Fruit fly (Drosophila melanogaster) whole organism, embryonic: ENCODE results near the gene CG31178.
A peak's percentile ranks its signal among the peaks of the same experiment; 100 is the strongest.

Source experiments
- ATbp ChIP-seq: fragments of 200-800 bp; sonication (Bioruptor generic); optimal IDR thresholded peaks from 2 replicates; lab custom pipeline; 2017; ENCODE audit warnings: missing biosample characterization, mild to moderate bottlenecking, missing genetic modification characterization, missing genetic modification reagents
- Abd-B ChIP-seq: fragments of 200-800 bp; sonication (Bioruptor generic); optimal IDR thresholded peaks from 2 replicates; lab custom pipeline; 2018; ENCODE audit warnings: missing biosample characterization, mild to moderate bottlenecking, missing genetic modification characterization, moderate library complexity
- CG10267 ChIP-seq: fragments of 200-800 bp; sonication (Bioruptor generic); optimal IDR thresholded peaks from 2 replicates; lab custom pipeline; 2018; ENCODE audit warnings: missing biosample characterization, mild to moderate bottlenecking, missing genetic modification characterization, moderate library complexity
- CG10321 ChIP-seq: fragments of 200-800 bp; sonication (Bioruptor generic); IDR thresholded peaks from 2 replicates; pipeline ENCODE4 v1.3.6; 2022; ENCODE audit warnings: missing biosample characterization, missing genetic modification characterization
- CG10462 ChIP-seq: fragments of 200-800 bp; sonication (Bioruptor generic); optimal IDR thresholded peaks from 2 replicates; lab custom pipeline; 2016; ENCODE audit warnings: missing biosample characterization, missing genetic modification characterization
- CG10959 ChIP-seq: fragments of 200-800 bp; sonication (Bioruptor generic); IDR thresholded peaks from 2 replicates; pipeline ENCODE4 v1.3.6; 2022; ENCODE audit warnings: missing biosample characterization, missing genetic modification characterization
- CG10979 ChIP-seq: fragments of 200-800 bp; sonication (Bioruptor generic); optimal IDR thresholded peaks from 2 replicates; lab custom pipeline; 2018; ENCODE audit warnings: missing biosample characterization, mild to moderate bottlenecking, missing genetic modification characterization, moderate library complexity
- CG11456 ChIP-seq: fragments of 200-800 bp; sonication (Bioruptor generic); IDR thresholded peaks from 3 replicates; pipeline ENCODE4 v1.3.6; 2022; ENCODE audit warnings: missing biosample characterization, missing genetic modification characterization
- CG11504 ChIP-seq: fragments of 200-800 bp; sonication (Bioruptor generic); optimal IDR thresholded peaks from 3 replicates; lab custom pipeline; 2019; ENCODE audit warnings: missing biosample characterization, mild to moderate bottlenecking, missing genetic modification characterization, moderate library complexity
- CG12219 ChIP-seq: fragments of 200-800 bp; sonication (Bioruptor generic); optimal IDR thresholded peaks from 3 replicates; lab custom pipeline; 2018; ENCODE audit warnings: missing biosample characterization, mild to moderate bottlenecking, missing genetic modification characterization
- CG12659 ChIP-seq: fragments of 200-800 bp; sonication (Bioruptor generic); optimal IDR thresholded peaks from 3 replicates; lab custom pipeline; 2017; ENCODE audit warnings: mild to moderate bottlenecking, missing biosample characterization, missing genetic modification reagents, missing genetic modification characterization
- CG1529 ChIP-seq: fragments of 200-800 bp; sonication (Bioruptor generic); optimal IDR thresholded peaks from 3 replicates; lab custom pipeline; 2018; ENCODE audit warnings: missing biosample characterization, missing genetic modification characterization
- CG15479 ChIP-seq: fragments of 200-800 bp; sonication (Bioruptor generic); optimal IDR thresholded peaks from 3 replicates; lab custom pipeline; 2019; ENCODE audit warnings: missing biosample characterization, mild to moderate bottlenecking, missing genetic modification characterization, moderate library complexity
- CG15601 ChIP-seq: fragments of 200-800 bp; sonication (Bioruptor generic); optimal IDR thresholded peaks from 3 replicates; lab custom pipeline; 2019; ENCODE audit warnings: missing biosample characterization, mild to moderate bottlenecking, missing genetic modification characterization, moderate library complexity
- CG17328 ChIP-seq: fragments of 200-800 bp; sonication (Bioruptor generic); IDR thresholded peaks from 2 replicates; pipeline ENCODE4 v1.3.6; 2022; ENCODE audit warnings: missing biosample characterization, missing genetic modification characterization
- CG17385 ChIP-seq: fragments of 200-800 bp; sonication (Bioruptor generic); optimal IDR thresholded peaks from 3 replicates; lab custom pipeline; 2018; ENCODE audit warnings: missing biosample characterization, mild to moderate bottlenecking, missing genetic modification characterization
- CG18011 ChIP-seq: fragments of 200-800 bp; sonication (Bioruptor generic); optimal IDR thresholded peaks from 2 replicates; lab custom pipeline; 2017; ENCODE audit warnings: missing biosample characterization, missing genetic modification characterization, mild to moderate bottlenecking, moderate library complexity, missing genotype
- CG18262 ChIP-seq: fragments of 200-800 bp; optimal IDR thresholded peaks from 3 replicates; lab custom pipeline; 2019; ENCODE audit warnings: missing biosample characterization, mild to moderate bottlenecking, missing genetic modification characterization, moderate library complexity
- CG3281 ChIP-seq: fragments of 200-800 bp; sonication (Bioruptor generic); optimal IDR thresholded peaks from 3 replicates; lab custom pipeline; 2017; ENCODE audit warnings: missing biosample characterization, mild to moderate bottlenecking, missing genetic modification characterization
- CG33557 ChIP-seq: fragments of 200-800 bp; sonication (Bioruptor generic); optimal IDR thresholded peaks from 2 replicates; lab custom pipeline; 2019; ENCODE audit warnings: missing biosample characterization, mild to moderate bottlenecking, missing genetic modification characterization, moderate library complexity
- CG42726 ChIP-seq: fragments of 200-800 bp; sonication (Bioruptor generic); IDR thresholded peaks from 2 replicates; pipeline ENCODE4 v1.3.6; 2022; ENCODE audit warnings: missing biosample characterization, missing genetic modification characterization; ENCODE audit not compliant: partially characterized antibody
- CG4328 ChIP-seq: fragments of 200-800 bp; sonication (Bioruptor generic); optimal IDR thresholded peaks from 3 replicates; lab custom pipeline; 2017; ENCODE audit warnings: missing biosample characterization, missing genetic modification reagents, missing genetic modification characterization
- CG4404 ChIP-seq: fragments of 200-800 bp; sonication (Bioruptor generic); IDR thresholded peaks from 2 replicates; pipeline ENCODE4 v1.3.6; 2022; ENCODE audit warnings: missing biosample characterization, missing genetic modification characterization
- CG4820 ChIP-seq: fragments of 200-800 bp; sonication (Bioruptor generic); optimal IDR thresholded peaks from 3 replicates; lab custom pipeline; 2016; ENCODE audit warnings: missing biosample characterization, missing genetic modification characterization
- CG5245 ChIP-seq: fragments of 200-800 bp; sonication (Bioruptor generic); optimal IDR thresholded peaks from 3 replicates; lab custom pipeline; 2016; ENCODE audit warnings: missing biosample characterization, missing genetic modification characterization
- CG6689 ChIP-seq: fragments of 200-800 bp; sonication (Bioruptor generic); IDR thresholded peaks from 2 replicates; pipeline ENCODE4 v1.3.6; 2022; ENCODE audit warnings: missing biosample characterization, missing genetic modification characterization
- CG7271 ChIP-seq: fragments of 200-800 bp; sonication (Bioruptor generic); optimal IDR thresholded peaks from 2 replicates; lab custom pipeline; 2018; ENCODE audit warnings: missing biosample characterization, mild to moderate bottlenecking, missing genetic modification characterization, moderate library complexity
- CG9932 ChIP-seq: fragments of 200-800 bp; sonication (Bioruptor generic); IDR thresholded peaks from 2 replicates; pipeline ENCODE4 v1.3.6; 2022; ENCODE audit warnings: missing biosample characterization, missing genetic modification characterization
- D ChIP-seq, 2 experiments: fragments of 200-800 bp in 1 of 2; fragments of >200 bp in 1 of 2; sonication (Bioruptor generic) in 1 of 2; optimal IDR thresholded peaks; 2 replicates in 1 of 2; 3 replicates in 1 of 2; lab custom pipeline; 2017; ENCODE audit warnings: mild to moderate bottlenecking in 1 of 2, missing biosample characterization in 1 of 2, missing genetic modification characterization in 1 of 2, missing genetic modification reagents in 1 of 2
- Dbx ChIP-seq: fragments of 200-800 bp; sonication (Bioruptor generic); IDR thresholded peaks from 3 replicates; pipeline ENCODE4 v1.3.6; 2022; ENCODE audit warnings: missing biosample characterization, missing genetic modification characterization
- Deaf1 ChIP-seq: fragments of 200-800 bp; optimal IDR thresholded peaks from 3 replicates; lab custom pipeline; 2019; ENCODE audit warnings: missing biosample characterization, mild to moderate bottlenecking, missing genetic modification characterization, moderate library complexity
- NK7.1 ChIP-seq: fragments of 200-800 bp; sonication (Bioruptor generic); optimal IDR thresholded peaks from 3 replicates; lab custom pipeline; 2016; ENCODE audit warnings: missing biosample characterization, missing genetic modification characterization
- Side ChIP-seq: fragments of 200-800 bp; sonication (Bioruptor generic); optimal IDR thresholded peaks from 2 replicates; lab custom pipeline; 2016; ENCODE audit warnings: missing biosample characterization, missing genetic modification characterization
- Sin3A ChIP-seq: fragments of >200 bp; optimal IDR thresholded peaks from 2 replicates; lab custom pipeline; 2018
- Sry-δ ChIP-seq: fragments of 200-800 bp; sonication (Bioruptor generic); optimal IDR thresholded peaks from 2 replicates; lab custom pipeline; 2016; ENCODE audit warnings: missing biosample characterization, missing genetic modification characterization
- Xrp1 ChIP-seq: fragments of 200-800 bp; sonication (Bioruptor generic); IDR thresholded peaks from 2 replicates; pipeline ENCODE4 v1.3.6; 2022; ENCODE audit warnings: missing biosample characterization, missing genetic modification characterization
- ara ChIP-seq: fragments of 200-800 bp; sonication (Bioruptor generic); IDR thresholded peaks from 2 replicates; pipeline ENCODE4 v1.3.6; 2022; ENCODE audit warnings: missing biosample characterization, missing genetic modification characterization
- br ChIP-seq: fragments of >200 bp; optimal IDR thresholded peaks from 2 replicates; lab custom pipeline; 2017
- cato ChIP-seq: fragments of 200-800 bp; sonication (Bioruptor generic); optimal IDR thresholded peaks from 2 replicates; lab custom pipeline; 2016; ENCODE audit warnings: missing biosample characterization, missing genetic modification characterization, borderline replicate concordance
- chif ChIP-seq, 2 experiments: fragments of 200-800 bp; sonication (Bioruptor generic); optimal IDR thresholded peaks; 3 replicates each; lab custom pipeline; 2016; ENCODE audit warnings: missing biosample characterization in 2 of 2, missing genetic modification characterization in 2 of 2
- danr ChIP-seq: fragments of 200-800 bp; sonication (Bioruptor generic); IDR thresholded peaks from 2 replicates; pipeline ENCODE4 v1.3.6; 2022; ENCODE audit warnings: missing biosample characterization, missing genetic modification characterization
- dysf ChIP-seq: fragments of 200-800 bp; sonication (Bioruptor generic); IDR thresholded peaks from 3 replicates; pipeline ENCODE4 v1.3.6; 2022; ENCODE audit warnings: missing biosample characterization, missing genetic modification characterization
- h ChIP-seq: fragments of >200 bp; optimal IDR thresholded peaks from 2 replicates; lab custom pipeline; 2017
- nerfin-1 ChIP-seq: fragments of 200-800 bp; sonication (Bioruptor generic); optimal IDR thresholded peaks from 3 replicates; lab custom pipeline; 2019; ENCODE audit warnings: missing biosample characterization, mild to moderate bottlenecking, missing genetic modification characterization, moderate library complexity
- nom ChIP-seq: fragments of 200-800 bp; sonication (Bioruptor generic); optimal IDR thresholded peaks from 2 replicates; lab custom pipeline; 2017; ENCODE audit warnings: missing biosample characterization, missing genetic modification characterization, mild to moderate bottlenecking, moderate library complexity, missing genetic modification reagents
- ro ChIP-seq: fragments of 200-800 bp; sonication (Bioruptor generic); IDR thresholded peaks from 2 replicates; pipeline ENCODE4 v1.3.6; 2022; ENCODE audit warnings: missing biosample characterization, missing genetic modification characterization
- slou ChIP-seq: fragments of 200-800 bp; sonication (Bioruptor generic); optimal IDR thresholded peaks from 3 replicates; lab custom pipeline; 2016; ENCODE audit warnings: missing biosample characterization, missing genetic modification characterization
- ssp ChIP-seq: fragments of 200-800 bp; sonication (Bioruptor generic); IDR thresholded peaks from 2 replicates; pipeline ENCODE4 v1.3.6; 2022; ENCODE audit warnings: missing biosample characterization, missing genetic modification characterization
- ttk ChIP-seq: fragments of 200-800 bp; sonication (Bioruptor generic); IDR thresholded peaks from 2 replicates; pipeline ENCODE4 v2.1.2; 2022; ENCODE audit warnings: missing biosample characterization, missing genetic modification characterization
- yki ChIP-seq: fragments of >200 bp; optimal IDR thresholded peaks from 3 replicates; lab custom pipeline; 2018
- zen ChIP-seq: fragments of 200-800 bp; sonication (Bioruptor generic); optimal IDR thresholded peaks from 3 replicates; lab custom pipeline; 2018; ENCODE audit warnings: missing biosample characterization, mild to moderate bottlenecking, missing genetic modification characterization, moderate library complexity
- zf30C ChIP-seq: fragments of 200-800 bp; sonication (Bioruptor generic); optimal IDR thresholded peaks from 3 replicates; lab custom pipeline; 2018; ENCODE audit warnings: missing biosample characterization, mild to moderate bottlenecking, missing genetic modification characterization

CG31178 gene

dm6 chr3R:21859509-21859908 lies 14.0 kb upstream of the CG31178 start (continued):
- TF ChIP-seq zen (tag; lab: Kevin White, UChicago) (peak; percentile 47), Abd-B (GFP tag; lab: Kevin White, UChicago) (no peak), D (optimal IDR thresholded peaks at IDR 0.05; lab: Kevin White, UChicago) (no peak), D (GFP tag; optimal IDR thresholded peaks at IDR 0.05; lab: Kevin White, UChicago) (peak; percentile 55), CG9932 (GFP tag; lab: Robert Waterston, UW) (no peak), slou (GFP tag; lab: Kevin White, UChicago) (no peak), nerfin-1 (tag; lab: Kevin White, UChicago) (peak; percentile 46), CG3281 (GFP tag; lab: Kevin White, UChicago) (no peak), CG33557 (GFP tag; lab: Kevin White, UChicago) (peak; percentile 57), CG11456 (GFP tag; lab: Robert Waterston, UW) (no peak), CG1529 (peak; percentile 40), CG6689 (peak; percentile 48), CG10979 (peak; percentile 72), chif (GFP tag; optimal IDR thresholded peaks at IDR 0.05; lab: Kevin White, UChicago) (peak; percentile 22 to 66), dysf (GFP tag; lab: Robert Waterston, UW) (0 out of 3 replicates have a peak, but pooled peaks have one; percentile 47), yki (lab: Kevin White, UChicago) (no peak), CG7271 (no peak), CG17328 (GFP tag; lab: Robert Waterston, UW) (peak; percentile 53; the same call in 1 of the 2 replicates), ttk (no peak), nom (GFP tag; lab: Kevin White, UChicago) (peak; percentile 61), br (lab: Kevin White, UChicago) (no peak), CG42726 (GFP tag; lab: Robert Waterston, UW) (no peak), CG4328 (GFP tag; lab: Kevin White, UChicago) (no peak), Sin3A (lab: Kevin White, UChicago) (no peak), NK7.1 (GFP tag; lab: Kevin White, UChicago) (no peak), CG15601 (tag; lab: Kevin White, UChicago) (peak; percentile 28), CG12219 (peak; percentile 51), Side (GFP tag; lab: Kevin White, UChicago) (peak; percentile 21), Xrp1 (GFP tag; lab: Robert Waterston, UW) (peak; percentile 76), ro (GFP tag; lab: Robert Waterston, UW) (no peak), CG10462 (GFP tag; lab: Kevin White, UChicago) (peak; percentile 1), CG10321 (GFP tag; lab: Robert Waterston, UW) (no peak), h (lab: Kevin White, UChicago) (no peak), CG15479 (GFP tag; lab: Kevin White, UChicago) (no peak), ATbp (GFP tag; lab: Kevin White, UChicago) (peak; percentile 64), cato (GFP tag; lab: Kevin White, UChicago) (no peak), Sry-δ (GFP tag; lab: Kevin White, UChicago) (no peak), CG11504 (tag; lab: Kevin White, UChicago) (peak; percentile 54), danr (no peak), CG12659 (GFP tag; lab: Kevin White, UChicago) (peak; percentile 13), Deaf1 (tag; lab: Kevin White, UChicago) (no peak), CG18262 (tag; lab: Kevin White, UChicago) (peak; percentile 80), CG10959 (peak; percentile 36), ssp (GFP tag; lab: Robert Waterston, UW) (no peak), CG4404 (GFP tag; lab: Robert Waterston, UW) (peak; percentile 50), ara (GFP tag; lab: Robert Waterston, UW) (peak; percentile 54; the same call in 1 of the 2 replicates), CG18011 (GFP tag; lab: Kevin White, UChicago) (no peak), CG4820 (GFP tag; lab: Kevin White, UChicago) (peak; percentile 2), zf30C (GFP tag; lab: Kevin White, UChicago) (peak; percentile 84), CG10267 (tag; lab: Kevin White, UChicago) (peak; percentile 47), CG5245 (GFP tag; lab: Kevin White, UChicago) (peak; percentile 8), Dbx (GFP tag; lab: Robert Waterston, UW) (no peak), CG17385 (GFP tag; lab: Kevin White, UChicago) (peak; percentile 41)
